Fruit fly (Drosophila melanogaster) whole organism, embryonic: Measurements from ENCODE around the gene Ets97D.
A peak's percentile ranks its signal among the peaks of the same experiment; 100 is the strongest.

ENCODE experiments used
- B-H1 ChIP-seq: fragments of 200-800 bp; sonication (Bioruptor generic); IDR thresholded peaks from 3 replicates; pipeline ENCODE4 v1.3.6; 2022; ENCODE audit warnings: missing biosample characterization, missing genetic modification characterization
- CG10267 ChIP-seq: fragments of 200-800 bp; sonication (Bioruptor generic); optimal IDR thresholded peaks from 2 replicates; lab custom pipeline; 2018; ENCODE audit warnings: missing biosample characterization, mild to moderate bottlenecking, missing genetic modification characterization, moderate library complexity
- CG10366 ChIP-seq: fragments of 200-800 bp; sonication (Bioruptor generic); IDR thresholded peaks from 2 replicates; pipeline ENCODE4 v1.3.6; 2022; ENCODE audit warnings: missing biosample characterization, missing genetic modification characterization
- CG10462 ChIP-seq: fragments of 200-800 bp; sonication (Bioruptor generic); optimal IDR thresholded peaks from 2 replicates; lab custom pipeline; 2016; ENCODE audit warnings: missing biosample characterization, missing genetic modification characterization
- CG11398 ChIP-seq: fragments of 200-800 bp; sonication (Bioruptor generic); optimal IDR thresholded peaks from 2 replicates; lab custom pipeline; 2016; ENCODE audit warnings: missing biosample characterization, missing genetic modification characterization
- CG11723 ChIP-seq: fragments of 200-800 bp; sonication (Bioruptor generic); optimal IDR thresholded peaks from 2 replicates; lab custom pipeline; 2017; ENCODE audit warnings: missing biosample characterization, mild to moderate bottlenecking, missing genetic modification characterization
- CG12659 ChIP-seq: fragments of 200-800 bp; sonication (Bioruptor generic); optimal IDR thresholded peaks from 3 replicates; lab custom pipeline; 2017; ENCODE audit warnings: mild to moderate bottlenecking, missing biosample characterization, missing genetic modification reagents, missing genetic modification characterization
- CG13296 ChIP-seq: fragments of 200-800 bp; sonication (Bioruptor generic); optimal IDR thresholded peaks from 3 replicates; lab custom pipeline; 2018; ENCODE audit warnings: missing biosample characterization, mild to moderate bottlenecking, missing genetic modification characterization
- CG15269 ChIP-seq: fragments of 200-800 bp; sonication (Bioruptor generic); optimal IDR thresholded peaks from 2 replicates; lab custom pipeline; 2018; ENCODE audit warnings: missing biosample characterization, mild to moderate bottlenecking, missing genetic modification characterization, moderate library complexity
- CG17385 ChIP-seq: fragments of 200-800 bp; sonication (Bioruptor generic); optimal IDR thresholded peaks from 3 replicates; lab custom pipeline; 2018; ENCODE audit warnings: missing biosample characterization, mild to moderate bottlenecking, missing genetic modification characterization
- CG2120 ChIP-seq: fragments of 200-800 bp; sonication (Bioruptor generic); optimal IDR thresholded peaks from 3 replicates; lab custom pipeline; 2016; ENCODE audit warnings: missing biosample characterization, missing genetic modification characterization
- CG2678 ChIP-seq: fragments of 200-800 bp; sonication (Bioruptor generic); optimal IDR thresholded peaks from 3 replicates; lab custom pipeline; 2019; ENCODE audit warnings: missing biosample characterization, mild to moderate bottlenecking, missing genetic modification characterization, moderate library complexity
- CG31224 ChIP-seq: fragments of 200-800 bp; sonication (Bioruptor generic); IDR thresholded peaks from 2 replicates; pipeline ENCODE4 v1.3.6; 2022; ENCODE audit warnings: missing biosample characterization, missing genetic modification characterization
- CG32767 ChIP-seq: fragments of 200-800 bp; sonication (Bioruptor generic); IDR thresholded peaks from 2 replicates; pipeline ENCODE4 v1.3.6; 2022; ENCODE audit warnings: missing biosample characterization, missing genetic modification characterization
- CG3838 ChIP-seq: fragments of 200-800 bp; sonication (Bioruptor generic); optimal IDR thresholded peaks from 3 replicates; lab custom pipeline; 2016; ENCODE audit warnings: missing biosample characterization, missing genetic modification characterization
- CG42726 ChIP-seq: fragments of 200-800 bp; sonication (Bioruptor generic); IDR thresholded peaks from 2 replicates; pipeline ENCODE4 v1.3.6; 2022; ENCODE audit warnings: missing biosample characterization, missing genetic modification characterization; ENCODE audit not compliant: partially characterized antibody
- CG4424 ChIP-seq: fragments of 200-800 bp; sonication (Bioruptor generic); optimal IDR thresholded peaks from 3 replicates; lab custom pipeline; 2016; ENCODE audit warnings: missing biosample characterization, missing genetic modification characterization
- CG6854 ChIP-seq: fragments of 200-800 bp; sonication (Bioruptor generic); optimal IDR thresholded peaks from 3 replicates; lab custom pipeline; 2017; ENCODE audit warnings: missing biosample characterization, mild to moderate bottlenecking, missing genetic modification characterization
- CG7987 ChIP-seq: fragments of 200-800 bp; sonication (Bioruptor generic); optimal IDR thresholded peaks from 2 replicates; lab custom pipeline; 2018; ENCODE audit warnings: missing biosample characterization, mild to moderate bottlenecking, missing genetic modification characterization, moderate library complexity
- CTCF ChIP-seq: fragments of 200-800 bp; sonication (Bioruptor generic); optimal IDR thresholded peaks from 2 replicates; lab custom pipeline; 2017; ENCODE audit warnings: missing biosample characterization, mild to moderate bottlenecking, missing genetic modification characterization, moderate library complexity
- CrebB ChIP-seq: fragments of 200-800 bp; sonication (Bioruptor generic); optimal IDR thresholded peaks from 3 replicates; lab custom pipeline; 2018; ENCODE audit warnings: missing biosample characterization, mild to moderate bottlenecking, missing genetic modification characterization
- Dfd ChIP-seq, 2 experiments: fragments of >200 bp; optimal IDR thresholded peaks; 2 replicates each; lab custom pipeline; 2017; ENCODE audit warnings: missing biosample characterization in 2 of 2, missing genetic modification characterization in 2 of 2
- Doc3 ChIP-seq: fragments of 200-800 bp; sonication (Bioruptor generic); IDR thresholded peaks from 3 replicates; pipeline ENCODE4 v1.3.6; 2022; ENCODE audit warnings: missing biosample characterization, missing genetic modification characterization; ENCODE audit not compliant: partially characterized antibody
- Dp ChIP-seq: fragments of 200-800 bp; sonication (Bioruptor generic); optimal IDR thresholded peaks from 2 replicates; lab custom pipeline; 2018; ENCODE audit warnings: missing biosample characterization, mild to moderate bottlenecking, missing genetic modification characterization, moderate library complexity
- Dref ChIP-seq: fragments of 200-800 bp; sonication (Bioruptor generic); IDR thresholded peaks from 2 replicates; pipeline ENCODE4 v1.3.6; 2022; ENCODE audit warnings: missing biosample characterization, missing genetic modification characterization
- Drgx ChIP-seq: fragments of 200-800 bp; sonication (Bioruptor generic); IDR thresholded peaks from 2 replicates; pipeline ENCODE4 v1.3.6; 2022; ENCODE audit warnings: missing biosample characterization, missing genetic modification characterization
- Eip74EF ChIP-seq, 2 experiments: fragments of 200-800 bp in 1 of 2; fragments of >200 bp in 1 of 2; sonication (Bioruptor generic) in 1 of 2; optimal IDR thresholded peaks; 2 replicates each; lab custom pipeline; 2017 to 2019; ENCODE audit warnings: missing biosample characterization in 2 of 2, missing genetic modification characterization in 2 of 2, mild to moderate bottlenecking in 1 of 2, moderate library complexity in 1 of 2
- HLH4C ChIP-seq: fragments of 200-800 bp; sonication (Bioruptor generic); IDR thresholded peaks from 3 replicates; pipeline ENCODE4 v1.3.6; 2022; ENCODE audit warnings: missing biosample characterization, missing genetic modification characterization; ENCODE audit not compliant: partially characterized antibody
- HmgD ChIP-seq: fragments of 200-800 bp; sonication (Bioruptor generic); optimal IDR thresholded peaks from 3 replicates; lab custom pipeline; 2016; ENCODE audit warnings: missing biosample characterization, missing genetic modification characterization
- MESR4 ChIP-seq: fragments of 200-800 bp; sonication (Bioruptor generic); optimal IDR thresholded peaks from 2 replicates; lab custom pipeline; 2018; ENCODE audit warnings: missing biosample characterization, mild to moderate bottlenecking, missing genetic modification characterization, moderate library complexity
- Med ChIP-seq: fragments of 200-800 bp; sonication (Bioruptor generic); peaks from one replicate; lab custom pipeline; 2016; ENCODE audit warnings: missing biosample characterization, missing genetic modification characterization, mild to moderate bottlenecking, inconsistent platforms, moderate library complexity
- Mrtf ChIP-seq: fragments of 200-800 bp; sonication (Bioruptor generic); IDR thresholded peaks from 3 replicates; pipeline ENCODE4 v1.3.6; 2022; ENCODE audit warnings: missing biosample characterization, missing genetic modification characterization
- NfI ChIP-seq: fragments of 200-800 bp; sonication (Bioruptor generic); optimal IDR thresholded peaks from 3 replicates; lab custom pipeline; 2018; ENCODE audit warnings: missing biosample characterization, mild to moderate bottlenecking, missing genetic modification characterization, moderate library complexity
- Oaz ChIP-seq: fragments of 200-800 bp; sonication (Bioruptor generic); IDR thresholded peaks from 2 replicates; pipeline ENCODE4 v1.3.6; 2022; ENCODE audit warnings: missing biosample characterization, missing genetic modification characterization
- Ravus ChIP-seq: fragments of 200-800 bp; sonication (Bioruptor generic); IDR thresholded peaks from 2 replicates; pipeline ENCODE4 v1.3.6; 2022; ENCODE audit warnings: missing biosample characterization, missing genetic modification characterization
- Side ChIP-seq: fragments of 200-800 bp; sonication (Bioruptor generic); optimal IDR thresholded peaks from 2 replicates; lab custom pipeline; 2016; ENCODE audit warnings: missing biosample characterization, missing genetic modification characterization
- Sry-δ ChIP-seq: fragments of 200-800 bp; sonication (Bioruptor generic); optimal IDR thresholded peaks from 2 replicates; lab custom pipeline; 2016; ENCODE audit warnings: missing biosample characterization, missing genetic modification characterization
- Tbp ChIP-seq: fragments of >200 bp; optimal IDR thresholded peaks from 2 replicates; lab custom pipeline; 2018; ENCODE audit warnings: missing biosample characterization, missing genetic modification characterization
- az2 ChIP-seq: fragments of 200-800 bp; sonication (Bioruptor generic); optimal IDR thresholded peaks from 3 replicates; lab custom pipeline; 2016; ENCODE audit warnings: missing biosample characterization, missing genetic modification characterization
- br ChIP-seq: fragments of >200 bp; optimal IDR thresholded peaks from 2 replicates; lab custom pipeline; 2017
- croc ChIP-seq: fragments of 200-800 bp; sonication (Bioruptor generic); conservative IDR thresholded peaks from 3 replicates; pipeline ENCODE4 v1.3.6; 2022; ENCODE audit warnings: missing biosample characterization, missing genetic modification characterization
- eve ChIP-seq, 2 experiments: fragments of >200 bp; optimal IDR thresholded peaks; 2 replicates each; lab custom pipeline; 2017; ENCODE audit warnings: missing biosample characterization in 2 of 2, missing genetic modification characterization in 2 of 2
- her ChIP-seq: fragments of 200-800 bp; sonication (Bioruptor generic); optimal IDR thresholded peaks from 2 replicates; lab custom pipeline; 2016; ENCODE audit warnings: missing biosample characterization, missing genetic modification characterization
- pan ChIP-seq, 4 experiments: fragments of >200 bp in 3 of 4; fragments of 200-800 bp in 1 of 4; sonication (Bioruptor generic) in 1 of 4; optimal IDR thresholded peaks in 3 of 4; IDR thresholded peaks in 1 of 4; 2 replicates each; pipeline versions ENCODE4 v1.3.6 to Lab custom; 2017 to 2022; ENCODE audit warnings: missing biosample characterization in 2 of 4, missing genetic modification characterization in 2 of 4, mixed read lengths in 1 of 4
- pho ChIP-seq: fragments of 200-800 bp; sonication (Bioruptor generic); optimal IDR thresholded peaks from 2 replicates; lab custom pipeline; 2016; ENCODE audit warnings: missing biosample characterization, missing genetic modification characterization
- ro ChIP-seq: fragments of 200-800 bp; sonication (Bioruptor generic); IDR thresholded peaks from 2 replicates; pipeline ENCODE4 v1.3.6; 2022; ENCODE audit warnings: missing biosample characterization, missing genetic modification characterization
- shn ChIP-seq: fragments of 200-800 bp; sonication (Bioruptor generic); optimal IDR thresholded peaks from 3 replicates; lab custom pipeline; 2016; ENCODE audit warnings: missing biosample characterization, missing genetic modification characterization
- stwl ChIP-seq: fragments of 200-800 bp; sonication (Bioruptor generic); optimal IDR thresholded peaks from 3 replicates; lab custom pipeline; 2018; ENCODE audit warnings: missing biosample characterization, mild to moderate bottlenecking, missing genetic modification characterization, moderate library complexity
- trem ChIP-seq: fragments of 200-800 bp; optimal IDR thresholded peaks from 3 replicates; lab custom pipeline; 2019; ENCODE audit warnings: missing biosample characterization, mild to moderate bottlenecking, missing genetic modification characterization, moderate library complexity
- vnd ChIP-seq: fragments of 200-800 bp; sonication (Bioruptor generic); IDR thresholded peaks from 3 replicates; pipeline ENCODE4 v1.3.6; 2022; ENCODE audit warnings: missing biosample characterization, missing genetic modification characterization; ENCODE audit not compliant: partially characterized antibody
- zf30C ChIP-seq: fragments of 200-800 bp; sonication (Bioruptor generic); optimal IDR thresholded peaks from 3 replicates; lab custom pipeline; 2018; ENCODE audit warnings: missing biosample characterization, mild to moderate bottlenecking, missing genetic modification characterization

Gene Ets97D

dm6 chr3R:26876851-26877250 lies 35.8 kb downstream of the Ets97D start (continued):
- TF ChIP-seq CG11398 (GFP tag; lab: Kevin White, UChicago) (no peak), CG42726 (GFP tag; lab: Robert Waterston, UW) (0 out of 2 replicates have a peak, but pooled peaks have one; percentile 7), B-H1 (GFP tag; lab: Robert Waterston, UW) (no peak), Doc3 (GFP tag; lab: Robert Waterston, UW) (no peak), CG10462 (GFP tag; lab: Kevin White, UChicago) (no peak), CrebB (no peak), trem (tag; lab: Kevin White, UChicago) (no peak), CG32767 (GFP tag; lab: Robert Waterston, UW) (no peak), ro (0 out of 2 replicates have a peak, but pooled peaks have one; percentile 13), Med (GFP tag; lab: Kevin White, UChicago) (no peak), Ravus (GFP tag; lab: Robert Waterston, UW) (no peak), NfI (GFP tag; lab: Kevin White, UChicago) (no peak), Tbp (GFP tag; lab: Kevin White, UChicago) (no peak), Oaz (GFP tag; lab: Robert Waterston, UW) (no peak)

- TF ChIP-seq CG11723: no peak
- no peak for TF ChIP-seq zf30C (GFP tag; lab: Kevin White, UChicago)
- no peak for TF ChIP-seq CG17385 (GFP tag; lab: Kevin White, UChicago)
- no peak for TF ChIP-seq az2 (GFP tag; lab: Kevin White, UChicago)
- TF ChIP-seq Sry-δ (GFP tag; lab: Kevin White, UChicago): peak; percentile 27
- TF ChIP-seq Mrtf (GFP tag; lab: Robert Waterston, UW): no peak
- no peak; the same call in 2 of the 3 replicates for TF ChIP-seq HLH4C (GFP tag; lab: Robert Waterston, UW)
- no peak for TF ChIP-seq Side (GFP tag; lab: Kevin White, UChicago)
- no peak for TF ChIP-seq CG15269 (tag; lab: Kevin White, UChicago)
- no peak for TF ChIP-seq CG2120 (GFP tag; lab: Kevin White, UChicago)
- TF ChIP-seq HmgD (GFP tag; lab: Kevin White, UChicago): no peak
- peak; percentile 29 for TF ChIP-seq CG2678
- peak; percentile 64 for TF ChIP-seq Dp (GFP tag; lab: Kevin White, UChicago)
- TF ChIP-seq shn (GFP tag; lab: Kevin White, UChicago): no peak
- TF ChIP-seq MESR4 (GFP tag; lab: Kevin White, UChicago): peak; percentile 52
- TF ChIP-seq pan (optimal IDR thresholded peaks at IDR 0.05; lab: Kevin White, UChicago): no peak
- no peak for TF ChIP-seq pan (GFP tag; optimal IDR thresholded peaks at IDR 0.05 in 1 of 2, IDR thresholded peaks at IDR 0.05 in 1 of 2)
- TF ChIP-seq CG31224: no peak
- TF ChIP-seq CG4424 (GFP tag; lab: Kevin White, UChicago): no peak
- TF ChIP-seq pho: no peak
- TF ChIP-seq stwl (tag; lab: Kevin White, UChicago): peak; percentile 38
- peak; percentile 41 for TF ChIP-seq CG13296 (GFP tag; lab: Kevin White, UChicago)
- TF ChIP-seq CTCF (GFP tag; lab: Kevin White, UChicago): no peak
- peak in 1 of 2 experiments; percentile 62 for TF ChIP-seq Eip74EF (GFP tag; optimal IDR thresholded peaks at IDR 0.05; lab: Kevin White, UChicago)
- no peak for TF ChIP-seq vnd
- no peak for TF ChIP-seq CG10366 (GFP tag; lab: Robert Waterston, UW)
- TF ChIP-seq CG12659 (GFP tag; lab: Kevin White, UChicago): peak; percentile 24
- TF ChIP-seq Dfd (GFP tag; optimal IDR thresholded peaks at IDR 0.05; lab: Kevin White, UChicago): no peak
- TF ChIP-seq CG10267 (tag; lab: Kevin White, UChicago): peak; percentile 11
- TF ChIP-seq CG6854: no peak
- no peak for TF ChIP-seq eve (GFP tag; optimal IDR thresholded peaks at IDR 0.05; lab: Kevin White, UChicago)
- TF ChIP-seq Dref (GFP tag; lab: Robert Waterston, UW): peak; percentile 57
- TF ChIP-seq br (lab: Kevin White, UChicago): no peak
- no peak for TF ChIP-seq CG7987 (GFP tag; lab: Kevin White, UChicago)
- no peak for TF ChIP-seq croc (GFP tag; lab: Robert Waterston, UW)
- no peak for TF ChIP-seq Drgx (GFP tag; lab: Robert Waterston, UW)
- TF ChIP-seq CG3838 (GFP tag; lab: Kevin White, UChicago): peak; percentile 12
- TF ChIP-seq her (GFP tag; lab: Kevin White, UChicago): no peak
Measured at dm6 chr3R:26876432-26876831, 36.3 kb downstream of the Ets97D start, which contains the start of gene CG5500. Gene CG5500 (plus strand): TSS chr3R:26876630.
